Worm (Caenorhabditis elegans): Measurements from ENCODE around the gene lin-32.

The lin-32 gene

ce11 chrX:2216242-2216641, 13.7 kb downstream of the lin-32 start:
- TF ChIP-seq M03D4.4 (tag; optimal IDR thresholded peaks at IDR 0.05) (no peak), elt-1 (tag; optimal IDR thresholded peaks at IDR 0.05; ENCODE audit: borderline replicate concordance, insufficient read depth) (no peak), elt-3 (tag; optimal IDR thresholded peaks at IDR 0.05) (no peak), sptf-1 (tag; optimal IDR thresholded peaks at IDR 0.05) (no peak), zip-8 (tag; optimal IDR thresholded peaks at IDR 0.05) (no peak), snpc-4 (tag; optimal IDR thresholded peaks at IDR 0.05) (no peak), bed-3 (GFP tag; optimal IDR thresholded peaks at IDR 0.05) (no peak), ztf-11 (tag; optimal IDR thresholded peaks at IDR 0.05) (no peak), blmp-1 (tag; optimal IDR thresholded peaks at IDR 0.05) (no peak), unc-39 (tag; optimal IDR thresholded peaks at IDR 0.05) (no peak), lsy-2 (tag; optimal IDR thresholded peaks at IDR 0.05) (no peak), hlh-1 (tag; optimal IDR thresholded peaks at IDR 0.05) (no peak), lin-13 (tag; optimal IDR thresholded peaks at IDR 0.05) (no peak), mls-2 (tag; optimal IDR thresholded peaks at IDR 0.05) (no peak), mep-1 (tag; optimal IDR thresholded peaks at IDR 0.05) (no peak)

ce11 chrX:2215108-2215507, 14.8 kb downstream of the lin-32 start:
- TF ChIP-seq hlh-1 (tag; optimal IDR thresholded peaks at IDR 0.05) (no peak), sem-2 (GFP tag; optimal IDR thresholded peaks at IDR 0.05) (no peak), drap-1 (GFP tag; optimal IDR thresholded peaks at IDR 0.05) (no peak), nhr-237 (tag; optimal IDR thresholded peaks at IDR 0.05) (no peak), unc-62 (GFP tag; optimal IDR thresholded peaks at IDR 0.05) (no peak), lin-13 (tag; optimal IDR thresholded peaks at IDR 0.05) (no peak), bed-3 (GFP tag; optimal IDR thresholded peaks at IDR 0.05) (no peak)

- TF ChIP-seq mab-5 (tag; optimal IDR thresholded peaks at IDR 0.05) = no peak
- no peak for TF ChIP-seq elt-3 (tag; optimal IDR thresholded peaks at IDR 0.05)
- TF ChIP-seq nhr-237 (tag; optimal IDR thresholded peaks at IDR 0.05) = no peak
- no peak for TF ChIP-seq mls-2 (tag; optimal IDR thresholded peaks at IDR 0.05)
- TF ChIP-seq unc-120 (tag; optimal IDR thresholded peaks at IDR 0.05; ENCODE audit: poor library complexity, severe bottlenecking) = no peak
- no peak for TF ChIP-seq lin-13 (tag; optimal IDR thresholded peaks at IDR 0.05)
- no peak for TF ChIP-seq mep-1 (tag; optimal IDR thresholded peaks at IDR 0.05)
- no peak for TF ChIP-seq unc-39 (tag; optimal IDR thresholded peaks at IDR 0.05)
- TF ChIP-seq pha-4 (tag; optimal IDR thresholded peaks at IDR 0.05) = no peak
- TF ChIP-seq nhr-2 (tag; optimal IDR thresholded peaks at IDR 0.05) = no peak
- TF ChIP-seq ham-2 (GFP tag; optimal IDR thresholded peaks at IDR 0.05) = no peak
Measured at ce11 chrX:2214454-2214853, 15.5 kb downstream of the lin-32 start.

ce11 chrX:2213400-2214362, 16.2 kb downstream of the lin-32 start:
- TF ChIP-seq nhr-12 (tag; optimal IDR thresholded peaks at IDR 0.05) (no peak), sptf-1 (tag; optimal IDR thresholded peaks at IDR 0.05) (peak; percentile 36)

ce11 chrX:2212712-2213111, 17.2 kb downstream of the lin-32 start:
- TF ChIP-seq sem-2 (GFP tag; optimal IDR thresholded peaks at IDR 0.05) (no peak), tbx-8 (GFP tag; optimal IDR thresholded peaks at IDR 0.05) (no peak), zip-8 (tag; optimal IDR thresholded peaks at IDR 0.05) (no peak), ceh-39 (tag; optimal IDR thresholded peaks at IDR 0.05) (no peak), flh-1 (GFP tag; optimal IDR thresholded peaks at IDR 0.05) (no peak), sptf-1 (tag; optimal IDR thresholded peaks at IDR 0.05) (no peak), lin-32 (GFP tag; optimal IDR thresholded peaks at IDR 0.05) (no peak), ceh-43 (GFP tag; optimal IDR thresholded peaks at IDR 0.05) (no peak), ztf-11 (tag; optimal IDR thresholded peaks at IDR 0.05) (no peak), cnd-1 (tag; optimal IDR thresholded peaks at IDR 0.05) (no peak), nhr-237 (tag; optimal IDR thresholded peaks at IDR 0.05) (no peak), snpc-4 (tag; optimal IDR thresholded peaks at IDR 0.05) (no peak), ham-2 (GFP tag; optimal IDR thresholded peaks at IDR 0.05) (no peak), ces-1 (GFP tag; optimal IDR thresholded peaks at IDR 0.05) (no peak), mab-5 (tag; optimal IDR thresholded peaks at IDR 0.05) (no peak), mls-2 (tag; optimal IDR thresholded peaks at IDR 0.05) (no peak), elt-1 (tag; optimal IDR thresholded peaks at IDR 0.05; ENCODE audit: borderline replicate concordance, insufficient read depth) (no peak), nhr-12 (tag; optimal IDR thresholded peaks at IDR 0.05) (no peak), bed-3 (GFP tag; optimal IDR thresholded peaks at IDR 0.05) (no peak), mep-1 (tag; optimal IDR thresholded peaks at IDR 0.05) (no peak)
